Worm (Caenorhabditis elegans): ENCODE measurements around the gene F44A6.5.

DNA sequence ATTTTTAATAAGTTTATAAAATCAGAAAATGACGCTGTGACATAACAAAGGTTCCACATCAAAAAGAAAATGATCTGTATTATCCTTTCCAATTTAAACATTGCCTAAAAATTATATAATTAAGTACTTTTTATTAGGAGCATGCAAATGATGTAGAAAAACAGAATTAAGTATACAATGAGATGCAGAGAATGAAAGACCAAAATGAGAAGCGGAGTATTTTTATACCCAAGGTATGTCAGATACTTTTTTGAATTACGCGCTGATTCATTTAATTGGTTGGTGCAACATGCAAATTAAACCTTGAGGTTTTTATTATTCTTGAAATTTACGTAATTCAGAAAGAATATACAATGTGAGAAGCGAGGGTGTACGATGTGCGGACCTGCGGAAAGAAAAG lies 41.3 kb upstream of the F44A6.5 start, which contains the start of gene C32A9.1:
- TF ChIP-seq med-1 (GFP tag; optimal IDR thresholded peaks at IDR 0.05; ENCODE audit: insufficient read depth) (no peak), cog-1 (tag; optimal IDR thresholded peaks at IDR 0.05) (no peak), flt-1 (GFP tag; IDR thresholded peaks at IDR 0.05) (no peak), ztf-29 (GFP tag; IDR thresholded peaks at IDR 0.05) (no peak), ztf-23 (GFP tag; IDR thresholded peaks at IDR 0.05) (no peak)

All from whole organism, midembryonic.